Fruit fly (Drosophila melanogaster) whole organism, embryonic: ENCODE measurements around the gene Smvt.

Source experiments
- Abd-B ChIP-seq: fragments of 200-800 bp; sonication (Bioruptor generic); optimal IDR thresholded peaks from 2 replicates; lab custom pipeline; 2018; ENCODE audit warnings: missing biosample characterization, mild to moderate bottlenecking, missing genetic modification characterization, moderate library complexity
- Bgb ChIP-seq: fragments of 200-800 bp; sonication (Bioruptor generic); IDR thresholded peaks from 2 replicates; pipeline ENCODE4 v1.3.6; 2022; ENCODE audit warnings: missing biosample characterization, missing genetic modification characterization; ENCODE audit not compliant: partially characterized antibody
- CG10274 ChIP-seq: fragments of 200-800 bp; sonication (Bioruptor generic); optimal IDR thresholded peaks from 3 replicates; lab custom pipeline; 2017; ENCODE audit warnings: missing biosample characterization, mild to moderate bottlenecking, missing genetic modification characterization
- CG10543 ChIP-seq: fragments of 200-800 bp; sonication (Bioruptor generic); optimal IDR thresholded peaks from 3 replicates; lab custom pipeline; 2017; ENCODE audit warnings: missing biosample characterization, mild to moderate bottlenecking, missing genetic modification characterization, moderate library complexity
- CG11560 ChIP-seq: fragments of 200-800 bp; sonication (Bioruptor generic); IDR thresholded peaks from 3 replicates; pipeline ENCODE4 v1.3.6; 2022; ENCODE audit warnings: missing biosample characterization, missing genetic modification characterization
- CG12299 ChIP-seq: fragments of 200-800 bp; sonication (Bioruptor generic); optimal IDR thresholded peaks from 2 replicates; lab custom pipeline; 2018; ENCODE audit warnings: missing biosample characterization, mild to moderate bottlenecking, missing genetic modification characterization
- CG12744 ChIP-seq: fragments of 200-800 bp; sonication (Bioruptor generic); optimal IDR thresholded peaks from 2 replicates; lab custom pipeline; 2016; ENCODE audit warnings: missing biosample characterization, missing genetic modification characterization
- CG12942 ChIP-seq: fragments of 200-800 bp; sonication (Bioruptor generic); optimal IDR thresholded peaks from 3 replicates; lab custom pipeline; 2016; ENCODE audit warnings: missing biosample characterization, missing genetic modification characterization
- CG14667 ChIP-seq: fragments of 200-800 bp; sonication (Bioruptor generic); IDR thresholded peaks from 2 replicates; pipeline ENCODE4 v1.3.6; 2022; ENCODE audit warnings: missing biosample characterization, missing genetic modification characterization
- CG14860 ChIP-seq: fragments of 200-800 bp; sonication (Bioruptor generic); IDR thresholded peaks from 3 replicates; pipeline ENCODE4 v1.3.6; 2022; ENCODE audit warnings: missing biosample characterization, missing genetic modification characterization; ENCODE audit not compliant: partially characterized antibody
- CG15011 ChIP-seq: fragments of 200-800 bp; sonication (Bioruptor generic); optimal IDR thresholded peaks from 3 replicates; lab custom pipeline; 2018; ENCODE audit warnings: missing biosample characterization, mild to moderate bottlenecking, missing genetic modification characterization
- CG15073 ChIP-seq: fragments of 200-800 bp; sonication (Bioruptor generic); optimal IDR thresholded peaks from 2 replicates; lab custom pipeline; 2016; ENCODE audit warnings: missing biosample characterization, missing genetic modification characterization
- CG2120 ChIP-seq: fragments of 200-800 bp; sonication (Bioruptor generic); optimal IDR thresholded peaks from 3 replicates; lab custom pipeline; 2016; ENCODE audit warnings: missing biosample characterization, missing genetic modification characterization
- CG31441 ChIP-seq: fragments of 200-800 bp; sonication (Bioruptor generic); IDR thresholded peaks from 2 replicates; pipeline ENCODE4 v1.3.6; 2022; ENCODE audit warnings: missing biosample characterization, missing genetic modification characterization
- CG34376 ChIP-seq: fragments of 200-800 bp; sonication (Bioruptor generic); optimal IDR thresholded peaks from 2 replicates; lab custom pipeline; 2018; ENCODE audit warnings: missing biosample characterization, mild to moderate bottlenecking, missing genetic modification characterization
- CG34422 ChIP-seq: fragments of 200-800 bp; sonication (Bioruptor generic); IDR thresholded peaks from 3 replicates; pipeline ENCODE4 v1.3.6; 2022; ENCODE audit warnings: missing biosample characterization, missing genetic modification characterization
- CG4328 ChIP-seq: fragments of 200-800 bp; sonication (Bioruptor generic); optimal IDR thresholded peaks from 3 replicates; lab custom pipeline; 2017; ENCODE audit warnings: missing biosample characterization, missing genetic modification reagents, missing genetic modification characterization
- CG4360 ChIP-seq: fragments of 200-800 bp; sonication (Bioruptor generic); IDR thresholded peaks from 2 replicates; pipeline ENCODE4 v1.3.6; 2022; ENCODE audit warnings: missing biosample characterization, missing genetic modification characterization
- CG7357 ChIP-seq: fragments of 200-800 bp; sonication (Bioruptor generic); IDR thresholded peaks from 3 replicates; pipeline ENCODE4 v1.3.6; 2022; ENCODE audit warnings: missing biosample characterization, missing genetic modification characterization
- CG7839 ChIP-seq: fragments of 200-800 bp; sonication (Bioruptor generic); optimal IDR thresholded peaks from 3 replicates; lab custom pipeline; 2018; ENCODE audit warnings: missing biosample characterization, mild to moderate bottlenecking, missing genetic modification characterization, moderate library complexity
- Dad ChIP-seq: fragments of 200-800 bp; sonication (Bioruptor generic); optimal IDR thresholded peaks from 3 replicates; lab custom pipeline; 2016; ENCODE audit warnings: missing biosample characterization, missing genetic modification characterization
- Deaf1 ChIP-seq: fragments of 200-800 bp; optimal IDR thresholded peaks from 3 replicates; lab custom pipeline; 2019; ENCODE audit warnings: missing biosample characterization, mild to moderate bottlenecking, missing genetic modification characterization, moderate library complexity
- Dp ChIP-seq: fragments of 200-800 bp; sonication (Bioruptor generic); optimal IDR thresholded peaks from 2 replicates; lab custom pipeline; 2018; ENCODE audit warnings: missing biosample characterization, mild to moderate bottlenecking, missing genetic modification characterization, moderate library complexity
- Ets65A ChIP-seq: fragments of 200-800 bp; sonication (Bioruptor generic); peaks from one replicate; lab custom pipeline; 2016; ENCODE audit warnings: missing biosample characterization, missing genetic modification characterization
- Fer2 ChIP-seq: fragments of 200-800 bp; sonication (Bioruptor generic); optimal IDR thresholded peaks from 2 replicates; lab custom pipeline; 2018; ENCODE audit warnings: missing biosample characterization, mild to moderate bottlenecking, missing genetic modification characterization, moderate library complexity
- HLH54F ChIP-seq: fragments of 200-800 bp; sonication (Bioruptor generic); optimal IDR thresholded peaks from 3 replicates; lab custom pipeline; 2016; ENCODE audit warnings: missing biosample characterization, missing genetic modification characterization
- PHDP ChIP-seq: fragments of 200-800 bp; sonication (Bioruptor generic); optimal IDR thresholded peaks from 3 replicates; lab custom pipeline; 2018; ENCODE audit warnings: missing biosample characterization, mild to moderate bottlenecking, missing genetic modification characterization, moderate library complexity
- Poxn ChIP-seq: fragments of 200-800 bp; sonication (Bioruptor generic); IDR thresholded peaks from 2 replicates; pipeline ENCODE4 v1.3.6; 2022; ENCODE audit warnings: missing biosample characterization, missing genetic modification characterization
- Sry-β ChIP-seq: fragments of 200-800 bp; sonication (Bioruptor generic); optimal IDR thresholded peaks from 2 replicates; lab custom pipeline; 2018; ENCODE audit warnings: missing biosample characterization, mild to moderate bottlenecking, missing genetic modification characterization, moderate library complexity
- ara ChIP-seq: fragments of 200-800 bp; sonication (Bioruptor generic); IDR thresholded peaks from 2 replicates; pipeline ENCODE4 v1.3.6; 2022; ENCODE audit warnings: missing biosample characterization, missing genetic modification characterization
- ash1 ChIP-seq: fragments of 200-800 bp; sonication (Bioruptor generic); optimal IDR thresholded peaks from 2 replicates; lab custom pipeline; 2018; ENCODE audit warnings: missing biosample characterization, mild to moderate bottlenecking, missing genetic modification characterization
- br ChIP-seq: fragments of >200 bp; optimal IDR thresholded peaks from 2 replicates; lab custom pipeline; 2017
- bsh ChIP-seq, 2 experiments: fragments of 200-800 bp; sonication (Bioruptor generic); optimal IDR thresholded peaks; 2 replicates each; lab custom pipeline; 2017 to 2018; ENCODE audit warnings: mild to moderate bottlenecking in 2 of 2, missing biosample characterization in 2 of 2, missing genetic modification characterization in 2 of 2, moderate library complexity in 1 of 2
- cad ChIP-seq: fragments of >200 bp; optimal IDR thresholded peaks from 2 replicates; lab custom pipeline; 2017; ENCODE audit warnings: missing biosample characterization, missing genetic modification characterization
- chif ChIP-seq, 2 experiments: fragments of 200-800 bp; sonication (Bioruptor generic); optimal IDR thresholded peaks; 3 replicates each; lab custom pipeline; 2016; ENCODE audit warnings: missing biosample characterization in 2 of 2, missing genetic modification characterization in 2 of 2
- cwo ChIP-seq: fragments of 200-800 bp; sonication (Bioruptor generic); optimal IDR thresholded peaks from 3 replicates; lab custom pipeline; 2017; ENCODE audit warnings: missing biosample characterization, missing genetic modification characterization, mild to moderate bottlenecking, moderate library complexity, missing genetic modification reagents
- emc ChIP-seq: fragments of 200-800 bp; sonication (Bioruptor generic); optimal IDR thresholded peaks from 2 replicates; lab custom pipeline; 2016; ENCODE audit warnings: missing biosample characterization, missing genetic modification characterization
- en ChIP-seq: fragments of 200-800 bp; sonication (Bioruptor generic); optimal IDR thresholded peaks from 2 replicates; lab custom pipeline; 2016; ENCODE audit warnings: missing biosample characterization, missing genetic modification characterization
- exex ChIP-seq: fragments of 200-800 bp; sonication (Bioruptor generic); optimal IDR thresholded peaks from 4 replicates; lab custom pipeline; 2018; ENCODE audit warnings: missing biosample characterization, mild to moderate bottlenecking, missing genetic modification characterization, moderate library complexity
- gcm ChIP-seq: fragments of 200-800 bp; sonication (Bioruptor generic); optimal IDR thresholded peaks from 2 replicates; lab custom pipeline; 2019; ENCODE audit warnings: missing biosample characterization, mild to moderate bottlenecking, missing genetic modification characterization, moderate library complexity
- grau ChIP-seq: fragments of 200-800 bp; optimal IDR thresholded peaks from 3 replicates; lab custom pipeline; 2019; ENCODE audit warnings: missing biosample characterization, mild to moderate bottlenecking, missing genetic modification characterization, moderate library complexity
- insv ChIP-seq, 2 experiments: fragments of 200-800 bp; sonication (Bioruptor generic); optimal IDR thresholded peaks; 3 replicates each; lab custom pipeline; 2016 to 2018; ENCODE audit warnings: missing biosample characterization in 2 of 2, missing genetic modification characterization in 2 of 2
- inv ChIP-seq: fragments of 200-800 bp; sonication (Bioruptor generic); IDR thresholded peaks from 2 replicates; pipeline ENCODE4 v1.3.6; 2022; ENCODE audit warnings: missing biosample characterization, missing genetic modification characterization; ENCODE audit not compliant: partially characterized antibody
- kay ChIP-seq: fragments of 200-800 bp; sonication (Bioruptor generic); optimal IDR thresholded peaks from 2 replicates; lab custom pipeline; 2016; ENCODE audit warnings: missing biosample characterization, missing genetic modification characterization
- nau ChIP-seq: fragments of 200-800 bp; sonication (Bioruptor generic); optimal IDR thresholded peaks from 3 replicates; lab custom pipeline; 2017; ENCODE audit warnings: missing biosample characterization, mild to moderate bottlenecking, missing genetic modification characterization, missing genetic modification reagents
- otp ChIP-seq: fragments of 200-800 bp; sonication (Bioruptor generic); IDR thresholded peaks from 3 replicates; pipeline ENCODE4, ENCODE4 v1.3.6; 2022; ENCODE audit warnings: missing biosample characterization, missing genetic modification characterization
- run ChIP-seq: fragments of 200-800 bp; sonication (Bioruptor generic); optimal IDR thresholded peaks from 3 replicates; lab custom pipeline; 2018; ENCODE audit warnings: missing biosample characterization, mild to moderate bottlenecking, missing genetic modification characterization
- slou ChIP-seq: fragments of 200-800 bp; sonication (Bioruptor generic); optimal IDR thresholded peaks from 3 replicates; lab custom pipeline; 2016; ENCODE audit warnings: missing biosample characterization, missing genetic modification characterization
- stc ChIP-seq: fragments of 200-800 bp; sonication (Bioruptor generic); IDR thresholded peaks from 2 replicates; pipeline ENCODE4 v1.3.6; 2022; ENCODE audit warnings: missing biosample characterization, missing genetic modification characterization
- tgo ChIP-seq: fragments of 200-800 bp; sonication (Bioruptor generic); IDR thresholded peaks from 3 replicates; pipeline ENCODE4 v1.3.6; 2022; ENCODE audit warnings: missing biosample characterization, missing genetic modification characterization
- trem ChIP-seq: fragments of 200-800 bp; optimal IDR thresholded peaks from 3 replicates; lab custom pipeline; 2019; ENCODE audit warnings: missing biosample characterization, mild to moderate bottlenecking, missing genetic modification characterization, moderate library complexity
- trh ChIP-seq: fragments of 200-800 bp; sonication (Bioruptor generic); optimal IDR thresholded peaks from 2 replicates; lab custom pipeline; 2016; ENCODE audit warnings: missing biosample characterization, missing genetic modification characterization

The Smvt gene

dm6 chr3R:31747429-31748048, 13.8 kb downstream of the Smvt start, which contains the start of the genes nero and CG1910 (continued):
- TF ChIP-seq otp (no peak), grau (tag; lab: Kevin White, UChicago) (peak; percentile 34), insv (GFP tag; optimal IDR thresholded peaks at IDR 0.05; lab: Kevin White, UChicago) (no peak), PHDP (tag; lab: Kevin White, UChicago) (no peak), CG4360 (GFP tag; lab: Robert Waterston, UW) (no peak), CG10543 (GFP tag; lab: Kevin White, UChicago) (peak; percentile 21), run (tag; lab: Kevin White, UChicago) (no peak), Fer2 (tag; lab: Kevin White, UChicago) (no peak), Abd-B (no peak), CG7357 (GFP tag; lab: Robert Waterston, UW) (0 out of 3 replicates have a peak, but pooled peaks have one; percentile 23), Ets65A (no peak), tgo (GFP tag; lab: Robert Waterston, UW) (no peak), CG4328 (GFP tag; lab: Kevin White, UChicago) (no peak), CG34376 (GFP tag; lab: Kevin White, UChicago) (no peak), trem (tag; lab: Kevin White, UChicago) (peak; percentile 99), CG7839 (tag; lab: Kevin White, UChicago) (no peak), CG10274 (GFP tag; lab: Kevin White, UChicago) (no peak), stc (GFP tag; lab: Robert Waterston, UW) (no peak), emc (GFP tag; lab: Kevin White, UChicago) (no peak), bsh (GFP tag; optimal IDR thresholded peaks at IDR 0.05; lab: Kevin White, UChicago) (no peak), ash1 (GFP tag; lab: Kevin White, UChicago) (no peak), br (lab: Kevin White, UChicago) (no peak), CG14667 (GFP tag; lab: Robert Waterston, UW) (no peak), CG12744 (no peak), CG11560 (tag; lab: Robert Waterston, UW) (no peak), slou (GFP tag; lab: Kevin White, UChicago) (no peak), cad (no peak), cwo (GFP tag; lab: Kevin White, UChicago) (no peak), CG34422 (GFP tag; lab: Robert Waterston, UW) (no peak), ara (GFP tag; lab: Robert Waterston, UW) (no peak), CG2120 (GFP tag; lab: Kevin White, UChicago) (peak; percentile 6), Deaf1 (tag; lab: Kevin White, UChicago) (no peak), CG12942 (GFP tag; lab: Kevin White, UChicago) (no peak)

DNA sequence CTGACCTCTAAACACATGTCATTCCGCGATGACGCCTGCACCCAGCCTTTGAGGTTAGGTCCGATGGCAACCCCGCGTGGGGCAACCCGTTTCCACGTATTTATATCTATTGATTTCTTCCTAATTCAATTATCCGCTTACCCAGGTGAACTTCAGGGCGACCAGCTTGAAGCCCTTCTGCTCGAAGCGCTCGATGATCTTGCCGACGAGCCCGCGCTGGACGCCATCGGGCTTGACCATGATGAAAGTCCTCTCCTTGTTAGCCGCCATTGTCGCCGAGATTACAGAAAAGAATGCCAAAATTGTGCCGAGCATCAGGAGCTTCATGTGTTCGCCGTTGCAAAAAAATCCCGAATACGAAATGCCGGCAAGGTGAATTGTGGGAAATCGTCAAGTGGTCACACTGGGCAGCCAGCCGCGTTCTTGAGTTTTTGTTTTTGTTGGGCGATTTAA, 15.7 kb downstream of the Smvt start, which contains the start of gene awd:
Gene awd (minus strand): TSS at position 449 of the 453 bp plus-strand sequence.
- TF ChIP-seq CG12299 (tag; lab: Kevin White, UChicago) (no peak), CG14860 (GFP tag; lab: Robert Waterston, UW) (no peak), HLH54F (GFP tag; lab: Kevin White, UChicago) (no peak), Dad (GFP tag; lab: Kevin White, UChicago) (no peak), CG31441 (GFP tag; lab: Robert Waterston, UW) (no peak), trh (no peak), chif (GFP tag; optimal IDR thresholded peaks at IDR 0.05; lab: Kevin White, UChicago) (no peak), inv (no peak), kay (GFP tag; lab: Kevin White, UChicago) (no peak), CG15011 (GFP tag; lab: Kevin White, UChicago) (no peak), CG15073 (GFP tag; lab: Kevin White, UChicago) (no peak), nau (GFP tag; lab: Kevin White, UChicago) (no peak), Dp (GFP tag; lab: Kevin White, UChicago) (peak; percentile 68), Poxn (no peak), Sry-β (GFP tag; lab: Kevin White, UChicago) (no peak), exex (tag; lab: Kevin White, UChicago) (peak; percentile 25), gcm (GFP tag; lab: Kevin White, UChicago) (no peak), Bgb (GFP tag; lab: Robert Waterston, UW) (no peak), en (GFP tag; lab: Kevin White, UChicago) (no peak)
